Worm (Caenorhabditis elegans) whole organism, L4 larva: Measurements from ENCODE around the gene M05D6.2.

Experiments used
- D1046.2 ChIP-seq: fragments of 200-800 bp; sonication (Bioruptor generic); IDR thresholded peaks from 2 replicates; pipeline ENCODE4 v1.3.6; 2022; ENCODE audit warnings: missing genetic modification characterization, missing compliant biosample characterization
- F10B5.3 ChIP-seq: sonication (generic microtip); optimal IDR thresholded peaks from 2 replicates; lab custom pipeline; 2016; ENCODE audit warnings: mild to moderate bottlenecking, missing genetic modification characterization, missing compliant biosample characterization
- F26F4.8 ChIP-seq: fragments of 200-800 bp; sonication (Bioruptor generic); conservative IDR thresholded peaks from 2 replicates; pipeline ENCODE4 v1.3.6; 2022; ENCODE audit warnings: missing genetic modification characterization, missing compliant biosample characterization
- F37D6.2 ChIP-seq: sonication (generic microtip); optimal IDR thresholded peaks from 2 replicates; lab custom pipeline; 2016; ENCODE audit warnings: mild to moderate bottlenecking, missing genetic modification characterization, missing compliant biosample characterization
- T20F7.1 ChIP-seq: fragments of 200-800 bp; sonication (Bioruptor generic); optimal IDR thresholded peaks from 2 replicates; lab custom pipeline; 2018; ENCODE audit warnings: mild to moderate bottlenecking, missing genetic modification characterization, missing compliant biosample characterization
- T26A8.4 ChIP-seq: fragments of 200-800 bp; sonication (Bioruptor generic); IDR thresholded peaks from 2 replicates; pipeline ENCODE4 v1.3.6; 2022; ENCODE audit warnings: missing genetic modification characterization, missing compliant biosample characterization
- Y48G9A.11 ChIP-seq: fragments of 200-800 bp; sonication (Bioruptor generic); IDR thresholded peaks from 2 replicates; pipeline ENCODE4 v1.3.6; 2022; ENCODE audit warnings: missing genetic modification reagents, missing genetic modification characterization, missing compliant biosample characterization
- Y5F2A.4 ChIP-seq: fragments of 200-800 bp; sonication (Bioruptor generic); optimal IDR thresholded peaks from 2 replicates; lab custom pipeline; 2018; ENCODE audit warnings: mild to moderate bottlenecking, missing genetic modification characterization, missing compliant biosample characterization
- Y75B8A.6 ChIP-seq: fragments of 200-800 bp; sonication (Bioruptor generic); IDR thresholded peaks from 2 replicates; pipeline ENCODE4 v1.3.6; 2022; ENCODE audit warnings: missing genetic modification reagents, missing genetic modification characterization, missing compliant biosample characterization
- ZK546.5 ChIP-seq, 2 experiments: sonication (generic microtip); optimal IDR thresholded peaks; 2 replicates each; lab custom pipeline; 2017; ENCODE audit warnings: missing biosample characterization in 2 of 2, missing genetic modification characterization in 2 of 2
- aly-2 ChIP-seq: sonication (generic microtip); optimal IDR thresholded peaks from 2 replicates; lab custom pipeline; 2018; ENCODE audit warnings: missing biosample characterization, missing genetic modification characterization
- ceh-20 ChIP-seq: fragments of 200-800 bp; sonication (Bioruptor generic); IDR thresholded peaks from 2 replicates; pipeline ENCODE4 v1.3.6; 2022; ENCODE audit warnings: missing genetic modification reagents, missing genetic modification characterization, missing compliant biosample characterization
- ceh-28 ChIP-seq: fragments of 150-350 bp; optimal IDR thresholded peaks from 2 replicates; lab custom pipeline; 2014; ENCODE audit warnings: missing biosample characterization, missing genetic modification reagents, missing genetic modification characterization
- ceh-32 ChIP-seq: sonication (generic microtip); optimal IDR thresholded peaks from 2 replicates; lab custom pipeline; 2016; ENCODE audit warnings: mild to moderate bottlenecking, missing genetic modification characterization, missing compliant biosample characterization; ENCODE audit not compliant: poor library complexity
- ces-1 ChIP-seq: fragments of 150-350 bp; sonication (generic microtip); optimal IDR thresholded peaks from 4 replicates; lab custom pipeline; 2014; ENCODE audit warnings: missing biosample characterization, missing genetic modification reagents, missing genetic modification characterization
- cey-2 ChIP-seq: sonication (generic microtip); optimal IDR thresholded peaks from 3 replicates; lab custom pipeline; 2017; ENCODE audit warnings: missing genetic modification characterization, mild to moderate bottlenecking, missing compliant biosample characterization, antibody characterized with exemption, borderline replicate concordance; ENCODE audit not compliant: insufficient read depth
- dmd-9 ChIP-seq: fragments of 200-800 bp; sonication (Bioruptor generic); IDR thresholded peaks from 2 replicates; pipeline ENCODE4 v1.3.6; 2022; ENCODE audit warnings: missing genetic modification reagents, missing genetic modification characterization, missing compliant biosample characterization
- dpl-1 ChIP-seq: fragments of 150-350 bp; optimal IDR thresholded peaks from 2 replicates; lab custom pipeline; 2014; ENCODE audit warnings: missing biosample characterization, missing genetic modification reagents, missing genetic modification characterization
- duxl-1 ChIP-seq: sonication (generic microtip); optimal IDR thresholded peaks from 2 replicates; lab custom pipeline; 2016; ENCODE audit warnings: mild to moderate bottlenecking, missing genetic modification characterization, moderate library complexity, missing compliant biosample characterization; ENCODE audit not compliant: poor library complexity
- dve-1 ChIP-seq: sonication (generic microtip); optimal IDR thresholded peaks from 2 replicates; lab custom pipeline; 2017; ENCODE audit warnings: antibody characterized with exemption, mild to moderate bottlenecking, missing genetic modification characterization, missing compliant biosample characterization; ENCODE audit not compliant: insufficient read depth
- fos-1 ChIP-seq: fragments of 150-350 bp; optimal IDR thresholded peaks from 2 replicates; lab custom pipeline; 2014; ENCODE audit warnings: missing biosample characterization, missing genetic modification characterization
- hmg-1.1 ChIP-seq: fragments of 200-800 bp; sonication (Bioruptor generic); IDR thresholded peaks from 2 replicates; pipeline ENCODE4 v1.3.6; 2022; ENCODE audit warnings: missing genetic modification reagents, missing genetic modification characterization, missing compliant biosample characterization
- jun-1 ChIP-seq: fragments of 150-350 bp; optimal IDR thresholded peaks from 2 replicates; lab custom pipeline; 2014; ENCODE audit warnings: missing biosample characterization, missing genetic modification reagents, missing genetic modification characterization
- lin-15B ChIP-seq: fragments of 150-350 bp; sonication (generic microtip); optimal IDR thresholded peaks from 3 replicates; lab custom pipeline; 2014; ENCODE audit warnings: missing biosample characterization, missing genetic modification characterization
- lin-38 ChIP-seq: fragments of 200-800 bp; sonication (Bioruptor generic); IDR thresholded peaks from 2 replicates; pipeline ENCODE4 v1.3.6; 2022; ENCODE audit warnings: missing genetic modification reagents, missing genetic modification characterization, missing compliant biosample characterization
- lir-3 ChIP-seq: sonication (generic microtip); optimal IDR thresholded peaks from 2 replicates; lab custom pipeline; 2016; ENCODE audit warnings: mild to moderate bottlenecking, missing genetic modification characterization, missing compliant biosample characterization
- mdl-1 ChIP-seq, 2 experiments: fragments of 150-350 bp in 1 of 2; sonication (generic microtip) in 1 of 2; optimal IDR thresholded peaks; 2 replicates each; lab custom pipeline; 2014 to 2017; ENCODE audit warnings: missing biosample characterization in 2 of 2, missing genetic modification characterization in 2 of 2
- mdt-29 ChIP-seq: fragments of 200-800 bp; sonication (Bioruptor generic); IDR thresholded peaks from 2 replicates; pipeline ENCODE4 v1.3.6; 2022; ENCODE audit warnings: missing genetic modification reagents, missing genetic modification characterization, missing compliant biosample characterization
- mes-2 ChIP-seq: sonication (generic microtip); optimal IDR thresholded peaks from 2 replicates; lab custom pipeline; 2016; ENCODE audit warnings: missing genotype, mild to moderate bottlenecking, missing genetic modification characterization, missing compliant biosample characterization; ENCODE audit not compliant: poor library complexity, severe bottlenecking
- nhr-102 ChIP-seq: sonication (generic microtip); optimal IDR thresholded peaks from 2 replicates; lab custom pipeline; 2016; ENCODE audit warnings: mild to moderate bottlenecking, missing genetic modification characterization, moderate library complexity, missing compliant biosample characterization
- nhr-11 ChIP-seq: fragments of 150-350 bp; optimal IDR thresholded peaks from 2 replicates; lab custom pipeline; 2014; ENCODE audit warnings: missing biosample characterization, missing genetic modification characterization
- nhr-111 ChIP-seq: fragments of 200-800 bp; sonication (Bioruptor generic); optimal IDR thresholded peaks from 2 replicates; lab custom pipeline; 2018; ENCODE audit warnings: mild to moderate bottlenecking, missing genetic modification characterization, missing compliant biosample characterization
- nhr-237 ChIP-seq: sonication (generic microtip); optimal IDR thresholded peaks from 2 replicates; lab custom pipeline; 2017; ENCODE audit warnings: missing biosample characterization, missing genetic modification characterization
- nhr-28 ChIP-seq: fragments of 150-350 bp; optimal IDR thresholded peaks from 2 replicates; lab custom pipeline; 2014; ENCODE audit warnings: missing biosample characterization, missing genetic modification characterization
- nhr-41 ChIP-seq: fragments of 200-800 bp; sonication (Bioruptor generic); IDR thresholded peaks from 2 replicates; pipeline ENCODE4 v1.3.6; 2022; ENCODE audit warnings: missing genetic modification reagents, missing genetic modification characterization, missing compliant biosample characterization
- nhr-76 ChIP-seq: fragments of 150-350 bp; optimal IDR thresholded peaks from 2 replicates; lab custom pipeline; 2014; ENCODE audit warnings: missing biosample characterization, missing genetic modification characterization
- nhr-77 ChIP-seq: fragments of 150-350 bp; optimal IDR thresholded peaks from 2 replicates; lab custom pipeline; 2014; ENCODE audit warnings: missing biosample characterization, missing genetic modification characterization
- pha-4 ChIP-seq, 2 experiments: fragments of 150-350 bp in 1 of 2; fragments of 200-800 bp in 1 of 2; sonication (Bioruptor generic) in 1 of 2; IDR thresholded peaks in 1 of 2; optimal IDR thresholded peaks in 1 of 2; 2 replicates each; pipeline versions ENCODE4 v1.3.6 to Lab custom; 2014 to 2022; ENCODE audit warnings: missing genetic modification characterization in 2 of 2, missing genetic modification reagents in 2 of 2, missing biosample characterization in 1 of 2, missing compliant biosample characterization in 1 of 2
- php-3 ChIP-seq: fragments of 200-800 bp; sonication (Bioruptor generic); IDR thresholded peaks from 2 replicates; pipeline ENCODE4 v1.3.6; 2022; ENCODE audit warnings: missing genetic modification reagents, missing genetic modification characterization, missing compliant biosample characterization
- pqm-1 ChIP-seq: sonication (generic microtip); optimal IDR thresholded peaks from 2 replicates; lab custom pipeline; 2017; ENCODE audit warnings: missing biosample characterization, missing genetic modification characterization
- saeg-2 ChIP-seq: fragments of 200-800 bp; sonication (Bioruptor generic); IDR thresholded peaks from 2 replicates; pipeline ENCODE4 v1.3.6; 2022; ENCODE audit warnings: missing genetic modification reagents, missing genetic modification characterization, missing compliant biosample characterization
- sdz-12 ChIP-seq: fragments of 200-800 bp; sonication (Bioruptor generic); optimal IDR thresholded peaks from 2 replicates; lab custom pipeline; 2018; ENCODE audit warnings: mild to moderate bottlenecking, missing genetic modification characterization, missing compliant biosample characterization
- snpc-4 ChIP-seq: fragments of 150-350 bp; optimal IDR thresholded peaks from 2 replicates; lab custom pipeline; 2014; ENCODE audit warnings: missing biosample characterization, missing genetic modification characterization
- spr-1 ChIP-seq: sonication (generic microtip); optimal IDR thresholded peaks from 2 replicates; lab custom pipeline; 2016; ENCODE audit warnings: mild to moderate bottlenecking, missing genetic modification characterization, missing compliant biosample characterization
- unc-130 ChIP-seq: sonication (generic microtip); optimal IDR thresholded peaks from 2 replicates; lab custom pipeline; 2016; ENCODE audit warnings: missing genetic modification reagents, missing genetic modification characterization, missing compliant biosample characterization
- unc-39 ChIP-seq: sonication (generic microtip); optimal IDR thresholded peaks from 2 replicates; lab custom pipeline; 2017; ENCODE audit warnings: missing biosample characterization, missing genetic modification characterization
- vab-7 ChIP-seq: fragments of 200-800 bp; sonication (Bioruptor generic); IDR thresholded peaks from 2 replicates; pipeline ENCODE4 v1.3.6; 2022; ENCODE audit warnings: missing genetic modification reagents, missing genetic modification characterization, missing compliant biosample characterization
- zag-1 ChIP-seq: fragments of 150-350 bp; optimal IDR thresholded peaks from 2 replicates; lab custom pipeline; 2014; ENCODE audit warnings: missing biosample characterization, missing genetic modification characterization
- zip-11 ChIP-seq: fragments of 200-800 bp; sonication (Bioruptor generic); IDR thresholded peaks from 2 replicates; pipeline ENCODE4 v1.3.6; 2022; ENCODE audit warnings: missing genetic modification characterization, missing compliant biosample characterization
- ztf-7 ChIP-seq: fragments of 150-350 bp; optimal IDR thresholded peaks from 2 replicates; lab custom pipeline; 2014; ENCODE audit warnings: missing biosample characterization, missing genetic modification characterization

The M05D6.2 gene

DNA sequence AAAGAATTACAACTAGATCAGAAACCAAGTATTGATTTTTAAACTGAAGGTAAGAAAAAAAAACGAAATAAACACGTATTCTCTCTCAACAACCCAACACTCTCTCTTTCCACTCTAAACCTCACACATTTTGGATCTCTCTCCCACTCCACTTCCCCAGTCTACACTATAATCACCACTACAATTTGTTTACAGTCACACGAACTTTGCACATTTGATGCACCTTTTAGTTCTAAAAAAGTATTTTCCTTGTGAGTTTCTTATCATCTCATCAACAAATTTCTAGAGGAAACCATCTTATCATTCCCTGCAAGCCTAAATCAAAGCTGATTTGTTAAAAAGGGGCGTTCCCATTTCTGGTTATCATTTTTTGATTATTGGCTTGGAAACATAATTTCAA lies 16.6 kb downstream of the M05D6.2 start (continued):
- TF ChIP-seq fos-1 (no peak), aly-2 (tag; lab: Kevin White, UChicago) (no peak), jun-1 (tag; lab: Kevin White, UChicago) (no peak), nhr-102 (tag; lab: Kevin White, UChicago) (peak; percentile 18), nhr-111 (GFP tag; lab: Kevin White, UChicago) (no peak), dpl-1 (GFP tag; lab: Kevin White, UChicago) (no peak), ceh-28 (tag; lab: Kevin White, UChicago) (no peak), ZK546.5 (tag; optimal IDR thresholded peaks at IDR 0.05; lab: Kevin White, UChicago) (no peak), ceh-32 (tag; lab: Kevin White, UChicago) (no peak), ztf-7 (no peak), nhr-11 (tag; lab: Kevin White, UChicago) (no peak), lin-15B (no peak), snpc-4 (tag; lab: Kevin White, UChicago) (no peak), vab-7 (GFP tag; lab: Robert Waterston, UW) (no peak), mes-2 (peak; percentile 30), lir-3 (no peak), dmd-9 (GFP tag; lab: Robert Waterston, UW) (no peak), nhr-77 (tag; lab: Kevin White, UChicago) (peak; percentile 73), F37D6.2 (tag; lab: Kevin White, UChicago) (no peak), pha-4 (GFP tag; IDR thresholded peaks at IDR 0.05; lab: Robert Waterston, UW) (0 out of 2 replicates have a peak, but pooled peaks have one; percentile 42), pha-4 (tag; optimal IDR thresholded peaks at IDR 0.05; lab: Kevin White, UChicago) (no peak), saeg-2 (GFP tag; lab: Robert Waterston, UW) (no peak), F26F4.8 (GFP tag; lab: Robert Waterston, UW) (no peak), nhr-76 (no peak), Y5F2A.4 (GFP tag; lab: Kevin White, UChicago) (no peak), pqm-1 (tag; lab: Kevin White, UChicago) (peak; percentile 56), mdl-1 (tag; optimal IDR thresholded peaks at IDR 0.05; lab: Kevin White, UChicago) (no peak), ces-1 (no peak), nhr-28 (tag; lab: Kevin White, UChicago) (peak; percentile 100), nhr-41 (GFP tag; lab: Robert Waterston, UW) (no peak), unc-39 (no peak), spr-1 (tag; lab: Kevin White, UChicago) (no peak), unc-130 (GFP tag; lab: Kevin White, UChicago) (no peak), Y75B8A.6 (GFP tag; lab: Robert Waterston, UW) (no peak), D1046.2 (GFP tag; lab: Robert Waterston, UW) (no peak)

DNA sequence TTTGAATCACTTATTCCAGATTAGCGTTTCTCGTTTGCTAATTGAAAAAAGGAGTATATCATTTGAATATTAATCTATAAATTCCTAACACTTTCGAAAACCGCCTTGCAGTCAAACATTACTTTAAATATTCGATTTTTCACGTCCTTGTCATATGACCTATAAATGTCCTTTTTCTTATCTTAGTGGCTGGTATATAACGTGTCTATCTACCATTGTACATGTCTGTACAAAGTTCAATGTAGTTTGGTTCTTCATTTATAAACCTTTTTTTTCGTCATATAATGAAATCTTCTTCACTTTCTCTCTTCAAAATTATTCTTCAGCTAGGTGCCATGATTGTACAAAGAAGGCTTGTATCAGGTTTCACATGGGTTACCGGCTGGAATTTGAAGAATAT lies 17.7 kb downstream of the M05D6.2 start, which contains the start of gene gbh-2:
Gene gbh-2, plus strand, starts transcription at position 277 of the 400 bp plus-strand sequence.
- no peak for TF ChIP-seq Y48G9A.11
- TF ChIP-seq ceh-20 (GFP tag; lab: Robert Waterston, UW) = no peak
- TF ChIP-seq nhr-237 (tag; lab: Kevin White, UChicago) = no peak
- peak; percentile 92 for TF ChIP-seq dve-1 (tag; lab: Kevin White, UChicago)
- no peak for TF ChIP-seq mdt-29 (GFP tag; lab: Robert Waterston, UW)
- TF ChIP-seq F10B5.3 (tag; lab: Kevin White, UChicago) = no peak
- TF ChIP-seq duxl-1 = no peak
- peak; percentile 85 for TF ChIP-seq pqm-1 (tag; lab: Kevin White, UChicago)
- TF ChIP-seq T26A8.4 = no peak
- peak; percentile 98 for TF ChIP-seq nhr-28 (tag; lab: Kevin White, UChicago)
- TF ChIP-seq nhr-102 (tag; lab: Kevin White, UChicago) = peak; percentile 42
- no peak for TF ChIP-seq nhr-76
- TF ChIP-seq pha-4 (GFP tag; IDR thresholded peaks at IDR 0.05; lab: Robert Waterston, UW) = no peak
- no peak for TF ChIP-seq pha-4 (tag; optimal IDR thresholded peaks at IDR 0.05; lab: Kevin White, UChicago)
- TF ChIP-seq vab-7 (GFP tag; lab: Robert Waterston, UW) = no peak
- TF ChIP-seq T20F7.1 (GFP tag; lab: Kevin White, UChicago) = peak; percentile 45
- no peak for TF ChIP-seq zip-11
- peak; percentile 42 for TF ChIP-seq cey-2 (tag; lab: Kevin White, UChicago)
- no peak for TF ChIP-seq zag-1 (tag; lab: Kevin White, UChicago)
- no peak for TF ChIP-seq sdz-12 (GFP tag; lab: Kevin White, UChicago)
- TF ChIP-seq nhr-77 (tag; lab: Kevin White, UChicago) = peak; percentile 64
- TF ChIP-seq php-3 (GFP tag; lab: Robert Waterston, UW) = peak; percentile 87
- no peak for TF ChIP-seq D1046.2 (GFP tag; lab: Robert Waterston, UW)
- no peak for TF ChIP-seq lin-38 (GFP tag; lab: Robert Waterston, UW)
- no peak for TF ChIP-seq hmg-1.1 (GFP tag; lab: Robert Waterston, UW)
- TF ChIP-seq ceh-28 (tag; lab: Kevin White, UChicago) = no peak
